Fruit fly (Drosophila melanogaster) whole organism, prepupa: ENCODE results near the gene CG1738.
A peak's percentile ranks its signal among the peaks of the same experiment; 100 is the strongest.

Experiments
- Blimp-1 ChIP-seq: fragments of 200-800 bp; sonication (Bioruptor generic); optimal IDR thresholded peaks from 3 replicates; lab custom pipeline; 2017; ENCODE audit warnings: missing biosample characterization, missing genetic modification characterization, mild to moderate bottlenecking, moderate library complexity, missing genetic modification reagents
- CG10631 ChIP-seq: fragments of 200-800 bp; sonication (Bioruptor generic); optimal IDR thresholded peaks from 2 replicates; lab custom pipeline; 2016; ENCODE audit warnings: missing biosample characterization, missing genetic modification characterization
- CG10669 ChIP-seq: fragments of 200-800 bp; sonication (Bioruptor generic); optimal IDR thresholded peaks from 3 replicates; lab custom pipeline; 2018; ENCODE audit warnings: missing biosample characterization, mild to moderate bottlenecking, missing genetic modification characterization, moderate library complexity
- CG11294 ChIP-seq: fragments of 200-800 bp; sonication (Bioruptor generic); IDR thresholded peaks from 2 replicates; pipeline ENCODE4 v1.3.6; 2022; ENCODE audit warnings: missing biosample characterization, missing genetic modification characterization
- CG11762 ChIP-seq: fragments of 200-800 bp; sonication (Bioruptor generic); optimal IDR thresholded peaks from 3 replicates; lab custom pipeline; 2016; ENCODE audit warnings: missing biosample characterization, missing genetic modification characterization; ENCODE audit not compliant: insufficient read depth
- CG11902 ChIP-seq: fragments of 200-800 bp; sonication (Bioruptor generic); optimal IDR thresholded peaks from 3 replicates; lab custom pipeline; 2016; ENCODE audit warnings: missing biosample characterization, missing genetic modification characterization
- CG15336 ChIP-seq: fragments of 200-800 bp; sonication (Bioruptor generic); IDR thresholded peaks from 2 replicates; pipeline ENCODE4 v1.3.6; 2022; ENCODE audit warnings: missing biosample characterization, missing genetic modification characterization
- CG16779 ChIP-seq: fragments of 200-800 bp; sonication (Bioruptor generic); optimal IDR thresholded peaks from 3 replicates; lab custom pipeline; 2017; ENCODE audit warnings: missing biosample characterization, mild to moderate bottlenecking, missing genetic modification characterization
- CG32006 ChIP-seq: fragments of 200-800 bp; sonication (Bioruptor generic); optimal IDR thresholded peaks from 3 replicates; lab custom pipeline; 2017; ENCODE audit warnings: missing biosample characterization, mild to moderate bottlenecking, missing genetic modification characterization
- CG34406 ChIP-seq: fragments of 200-800 bp; sonication (Bioruptor generic); optimal IDR thresholded peaks from 3 replicates; lab custom pipeline; 2016; ENCODE audit warnings: missing biosample characterization, missing genetic modification characterization
- CG3919 ChIP-seq: fragments of 200-800 bp; sonication (Bioruptor generic); optimal IDR thresholded peaks from 3 replicates; lab custom pipeline; 2016; ENCODE audit warnings: missing biosample characterization, missing genetic modification characterization
- CG4318 ChIP-seq: fragments of 200-800 bp; sonication (Bioruptor generic); optimal IDR thresholded peaks from 3 replicates; lab custom pipeline; 2017; ENCODE audit warnings: missing biosample characterization, mild to moderate bottlenecking, missing genetic modification characterization
- CG6163 ChIP-seq: fragments of 200-800 bp; sonication (Bioruptor generic); IDR thresholded peaks from 3 replicates; pipeline ENCODE4 v1.3.6; 2022; ENCODE audit warnings: missing biosample characterization, missing genetic modification characterization
- CG6276 ChIP-seq: fragments of 200-800 bp; sonication (Bioruptor generic); optimal IDR thresholded peaks from 2 replicates; lab custom pipeline; 2017; ENCODE audit warnings: missing biosample characterization, mild to moderate bottlenecking, missing genetic modification characterization
- CG6792 ChIP-seq: fragments of 200-800 bp; sonication (Bioruptor generic); optimal IDR thresholded peaks from 3 replicates; lab custom pipeline; 2016; ENCODE audit warnings: missing biosample characterization, missing genetic modification characterization
- CG7368 ChIP-seq: fragments of 200-800 bp; sonication (Bioruptor generic); optimal IDR thresholded peaks from 3 replicates; lab custom pipeline; 2016; ENCODE audit warnings: missing biosample characterization, missing genetic modification characterization
- CG8119 ChIP-seq: fragments of 200-800 bp; sonication (Bioruptor generic); IDR thresholded peaks from 3 replicates; pipeline ENCODE4 v1.3.6; 2022; ENCODE audit warnings: missing biosample characterization, missing genetic modification characterization
- CG8632 ChIP-seq: fragments of 200-800 bp; sonication (Bioruptor generic); optimal IDR thresholded peaks from 3 replicates; lab custom pipeline; 2016; ENCODE audit warnings: missing biosample characterization, missing genetic modification characterization
- CG9139 ChIP-seq: fragments of 200-800 bp; sonication (Bioruptor generic); optimal IDR thresholded peaks from 3 replicates; lab custom pipeline; 2017; ENCODE audit warnings: missing biosample characterization, mild to moderate bottlenecking, missing genetic modification characterization
- Eip75B ChIP-seq: fragments of 200-800 bp; sonication (Bioruptor generic); optimal IDR thresholded peaks from 3 replicates; lab custom pipeline; 2016; ENCODE audit warnings: missing biosample characterization, missing genetic modification characterization
- Eip78C ChIP-seq: fragments of 200-800 bp; sonication (Bioruptor generic); peaks from one replicate; lab custom pipeline; 2016; ENCODE audit warnings: missing biosample characterization, missing genetic modification characterization
- Eip93F ChIP-seq: fragments of 200-800 bp; sonication (Bioruptor generic); optimal IDR thresholded peaks from 2 replicates; lab custom pipeline; 2016; ENCODE audit warnings: missing biosample characterization, mild to moderate bottlenecking, missing genetic modification characterization
- Ets21C ChIP-seq: fragments of 200-800 bp; sonication (Bioruptor generic); optimal IDR thresholded peaks from 3 replicates; lab custom pipeline; 2016; ENCODE audit warnings: missing biosample characterization, missing genetic modification characterization
- Ets96B ChIP-seq: fragments of 200-800 bp; optimal IDR thresholded peaks from 2 replicates; lab custom pipeline; 2019; ENCODE audit warnings: missing biosample characterization, mild to moderate bottlenecking, missing genetic modification characterization, moderate library complexity
- Gug ChIP-seq: fragments of 200-800 bp; sonication (Bioruptor generic); IDR thresholded peaks from 2 replicates; pipeline ENCODE4 v1.3.6; 2022; ENCODE audit warnings: missing biosample characterization, missing genetic modification characterization
- Hr38 ChIP-seq: sonication (Bioruptor generic); optimal IDR thresholded peaks from 2 replicates; lab custom pipeline; 2016; ENCODE audit warnings: missing biosample characterization, missing genetic modification characterization
- Hr39 ChIP-seq: fragments of 200-800 bp; sonication (Bioruptor generic); optimal IDR thresholded peaks from 2 replicates; lab custom pipeline; 2016; ENCODE audit warnings: missing biosample characterization, missing genetic modification characterization
- Hr4 ChIP-seq: fragments of 200-800 bp; sonication (Bioruptor generic); optimal IDR thresholded peaks from 3 replicates; lab custom pipeline; 2016; ENCODE audit warnings: missing biosample characterization, missing genetic modification characterization
- Lpt ChIP-seq: fragments of 200-800 bp; sonication (Bioruptor generic); optimal IDR thresholded peaks from 3 replicates; lab custom pipeline; 2016; ENCODE audit warnings: missing biosample characterization, missing genetic modification characterization
- Met ChIP-seq: fragments of 200-800 bp; sonication (Bioruptor generic); optimal IDR thresholded peaks from 3 replicates; lab custom pipeline; 2016; ENCODE audit warnings: missing biosample characterization, missing genetic modification characterization
- Smox ChIP-seq: fragments of 200-800 bp; sonication (Bioruptor generic); optimal IDR thresholded peaks from 3 replicates; lab custom pipeline; 2016; ENCODE audit warnings: missing biosample characterization, missing genetic modification characterization
- Sox102F ChIP-seq: fragments of 200-800 bp; sonication (Bioruptor generic); optimal IDR thresholded peaks from 2 replicates; lab custom pipeline; 2016; ENCODE audit warnings: missing biosample characterization, mild to moderate bottlenecking, missing genetic modification characterization
- Sox14 ChIP-seq: fragments of 200-800 bp; sonication (Bioruptor generic); optimal IDR thresholded peaks from 3 replicates; lab custom pipeline; 2016; ENCODE audit warnings: missing biosample characterization, missing genetic modification characterization
- achi ChIP-seq: fragments of 200-800 bp; sonication (Bioruptor generic); optimal IDR thresholded peaks from 3 replicates; lab custom pipeline; 2016; ENCODE audit warnings: missing biosample characterization, missing genetic modification characterization
- acj6 ChIP-seq: fragments of 200-800 bp; sonication (Bioruptor generic); optimal IDR thresholded peaks from 3 replicates; lab custom pipeline; 2016; ENCODE audit warnings: missing biosample characterization, missing genetic modification characterization
- dac ChIP-seq: fragments of 200-800 bp; sonication (Bioruptor generic); optimal IDR thresholded peaks from 2 replicates; lab custom pipeline; 2017; ENCODE audit warnings: missing biosample characterization, mild to moderate bottlenecking, missing genetic modification characterization
- dsx ChIP-seq: fragments of 200-800 bp; optimal IDR thresholded peaks from 3 replicates; lab custom pipeline; 2019; ENCODE audit warnings: missing biosample characterization, mild to moderate bottlenecking, missing genetic modification characterization, moderate library complexity; ENCODE audit not compliant: poor library complexity, severe bottlenecking
- eg ChIP-seq: fragments of 200-800 bp; sonication (Bioruptor generic); IDR thresholded peaks from 3 replicates; pipeline ENCODE4 v1.3.6; 2022; ENCODE audit warnings: missing biosample characterization, missing genetic modification characterization
- esn ChIP-seq: fragments of 200-800 bp; sonication (Bioruptor generic); optimal IDR thresholded peaks from 2 replicates; lab custom pipeline; 2016; ENCODE audit warnings: missing biosample characterization, mild to moderate bottlenecking, missing genetic modification characterization, moderate library complexity
- fd59A ChIP-seq: fragments of 200-800 bp; sonication (Bioruptor generic); optimal IDR thresholded peaks from 2 replicates; lab custom pipeline; 2017; ENCODE audit warnings: missing biosample characterization, mild to moderate bottlenecking, missing genetic modification characterization, missing genetic modification reagents
- fd85E ChIP-seq: fragments of 200-800 bp; sonication (Bioruptor generic); optimal IDR thresholded peaks from 3 replicates; lab custom pipeline; 2016; ENCODE audit warnings: missing biosample characterization, missing genetic modification characterization
- fkh ChIP-seq: fragments of 200-800 bp; sonication (Bioruptor generic); optimal IDR thresholded peaks from 3 replicates; lab custom pipeline; 2017; ENCODE audit warnings: missing biosample characterization, mild to moderate bottlenecking, missing genetic modification characterization, moderate library complexity
- lz ChIP-seq: fragments of 200-800 bp; sonication (Bioruptor generic); optimal IDR thresholded peaks from 3 replicates; lab custom pipeline; 2016; ENCODE audit warnings: missing biosample characterization, missing genetic modification characterization
- net ChIP-seq: fragments of 200-800 bp; sonication (Bioruptor generic); optimal IDR thresholded peaks from 3 replicates; lab custom pipeline; 2016; ENCODE audit warnings: missing biosample characterization, missing genetic modification characterization
- svp ChIP-seq: fragments of 200-800 bp; sonication (Bioruptor generic); peaks from one replicate; lab custom pipeline; 2016; ENCODE audit warnings: missing biosample characterization, missing genetic modification characterization
- topi ChIP-seq: fragments of 200-800 bp; sonication (Bioruptor generic); optimal IDR thresholded peaks from 3 replicates; lab custom pipeline; 2016; ENCODE audit warnings: missing biosample characterization, missing genetic modification characterization
- vri ChIP-seq: fragments of 200-800 bp; sonication (Bioruptor generic); optimal IDR thresholded peaks from 3 replicates; lab custom pipeline; 2016; ENCODE audit warnings: missing biosample characterization, mild to moderate bottlenecking, missing genetic modification characterization

The CG1738 gene

DNA sequence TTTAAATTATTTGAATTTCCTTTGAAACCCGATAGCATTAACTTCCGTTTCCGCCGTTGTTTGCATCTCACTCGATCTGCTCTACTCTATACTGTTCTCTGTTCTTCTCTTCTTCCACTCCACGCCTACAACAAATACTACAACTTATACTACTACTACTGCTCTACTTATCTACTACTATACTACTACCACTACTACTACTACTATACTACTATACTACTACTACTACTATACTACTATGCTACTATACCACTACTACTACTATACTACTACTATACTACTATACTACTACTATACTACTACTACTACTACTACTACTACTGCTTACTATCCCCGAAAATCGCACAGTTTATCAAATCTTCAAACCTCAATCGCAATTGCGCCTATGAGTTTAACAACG lies 33.7 kb downstream of the CG1738 start:
- TF ChIP-seq Smox (GFP tag; lab: Kevin White, UChicago) (no peak), CG11294 (GFP tag; lab: Robert Waterston, UW) (no peak), CG8119 (GFP tag; lab: Robert Waterston, UW) (no peak), CG6163 (GFP tag; lab: Robert Waterston, UW) (no peak), CG16779 (tag; lab: Kevin White, UChicago) (no peak), CG7368 (no peak), fkh (no peak), Ets21C (GFP tag; lab: Kevin White, UChicago) (no peak), CG3919 (GFP tag; lab: Kevin White, UChicago) (no peak), CG10631 (GFP tag; lab: Kevin White, UChicago) (no peak), svp (no peak), Ets96B (tag; lab: Kevin White, UChicago) (no peak)

DNA sequence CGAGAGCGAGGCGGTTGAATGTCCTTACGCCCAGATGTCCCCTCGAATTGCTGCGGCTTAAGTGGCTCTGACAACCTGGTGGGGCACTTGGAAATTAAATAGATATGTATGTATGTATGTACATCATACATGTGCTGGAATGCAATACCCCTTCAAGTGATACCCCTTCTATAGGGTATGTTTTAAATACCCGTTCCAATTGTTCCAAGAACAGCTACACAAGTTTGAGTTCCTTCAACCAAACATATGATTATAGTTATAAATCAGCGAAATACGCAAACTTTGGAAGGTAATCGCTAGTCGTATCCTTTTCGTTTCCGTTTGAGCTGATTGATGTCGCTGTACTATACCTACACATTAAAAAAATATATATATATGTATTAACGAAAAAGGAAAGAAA lies 34.7 kb downstream of the CG1738 start:
- TF ChIP-seq CG10669 (GFP tag; lab: Kevin White, UChicago) (peak; percentile 24), acj6 (GFP tag; lab: Kevin White, UChicago) (peak; percentile 5), Gug (GFP tag; lab: Robert Waterston, UW) (no peak), Ets96B (tag; lab: Kevin White, UChicago) (peak; percentile 10), CG10631 (GFP tag; lab: Kevin White, UChicago) (peak; percentile 5), svp (peak; percentile 59), CG32006 (GFP tag; lab: Kevin White, UChicago) (no peak)

DNA sequence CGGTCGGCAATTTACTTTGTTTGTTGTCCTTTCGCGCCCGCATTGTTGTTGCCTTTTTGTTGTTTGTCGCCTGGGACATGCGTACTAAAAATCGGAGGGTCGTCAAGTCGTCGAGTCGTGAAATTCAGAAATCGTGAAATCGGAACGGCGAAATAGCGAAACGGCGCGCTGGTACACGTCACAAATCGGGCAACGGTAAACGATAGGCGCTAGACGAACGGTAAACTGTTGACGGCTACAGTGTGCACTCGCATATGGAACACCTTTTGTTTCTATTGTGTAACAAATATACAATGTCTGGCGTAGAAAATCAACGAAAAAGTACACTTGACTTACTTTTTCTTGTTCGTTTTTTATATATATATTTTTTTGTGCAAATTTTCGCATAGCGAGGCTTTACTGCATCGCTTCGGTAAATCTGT lies 35.2 kb downstream of the CG1738 start:
- TF ChIP-seq CG8632 (GFP tag; lab: Kevin White, UChicago): no peak
- TF ChIP-seq Eip93F (GFP tag; lab: Kevin White, UChicago): no peak
- peak; percentile 24 for TF ChIP-seq achi (GFP tag; lab: Kevin White, UChicago)
- peak; percentile 85 for TF ChIP-seq Eip78C (GFP tag; lab: Kevin White, UChicago)
- TF ChIP-seq topi (GFP tag; lab: Kevin White, UChicago): peak; percentile 39
- no peak for TF ChIP-seq fd85E (GFP tag; lab: Kevin White, UChicago)
- TF ChIP-seq CG11762 (GFP tag; lab: Kevin White, UChicago): no peak
- peak; percentile 27 for TF ChIP-seq Sox102F (GFP tag; lab: Kevin White, UChicago)
- peak; percentile 63; the same call in 2 of the 3 replicates for TF ChIP-seq eg (GFP tag; lab: Robert Waterston, UW)
- peak; percentile 40 for TF ChIP-seq acj6 (GFP tag; lab: Kevin White, UChicago)
- no peak for TF ChIP-seq vri
- TF ChIP-seq CG15336 (GFP tag; lab: Robert Waterston, UW): peak; percentile 64
- TF ChIP-seq fd59A: peak; percentile 13
- peak; percentile 24 for TF ChIP-seq net (GFP tag; lab: Kevin White, UChicago)
- TF ChIP-seq CG9139 (GFP tag; lab: Kevin White, UChicago): no peak
- TF ChIP-seq Hr4 (GFP tag; lab: Kevin White, UChicago): peak; percentile 42
- TF ChIP-seq CG4318 (GFP tag; lab: Kevin White, UChicago): peak; percentile 33
- peak; percentile 28 for TF ChIP-seq CG10631 (GFP tag; lab: Kevin White, UChicago)
- TF ChIP-seq lz (GFP tag; lab: Kevin White, UChicago): peak; percentile 17
- TF ChIP-seq CG7368: no peak
- TF ChIP-seq Met (GFP tag; lab: Kevin White, UChicago): peak; percentile 32
- TF ChIP-seq CG8119 (GFP tag; lab: Robert Waterston, UW): peak; percentile 36; the same call in 2 of the 3 replicates
- TF ChIP-seq Eip75B (GFP tag; lab: Kevin White, UChicago): peak; percentile 50
- TF ChIP-seq esn: peak; percentile 38
- peak; percentile 44 for TF ChIP-seq CG10669 (GFP tag; lab: Kevin White, UChicago)
- TF ChIP-seq Smox (GFP tag; lab: Kevin White, UChicago): peak; percentile 22
- peak; percentile 3 for TF ChIP-seq dac (GFP tag; lab: Kevin White, UChicago)
- peak; percentile 49; the same call in 1 of the 2 replicates for TF ChIP-seq CG11294 (GFP tag; lab: Robert Waterston, UW)
- peak; percentile 68 for TF ChIP-seq CG6163 (GFP tag; lab: Robert Waterston, UW)
- no peak for TF ChIP-seq Hr38 (GFP tag; lab: Kevin White, UChicago)
- TF ChIP-seq dsx (GFP tag; lab: Kevin White, UChicago): peak; percentile 18
- no peak for TF ChIP-seq Lpt (GFP tag; lab: Kevin White, UChicago)
- TF ChIP-seq Hr39: peak; percentile 19
- TF ChIP-seq Sox14 (GFP tag; lab: Kevin White, UChicago): peak; percentile 6
- TF ChIP-seq CG34406 (GFP tag; lab: Kevin White, UChicago): peak; percentile 3
- TF ChIP-seq CG6276: no peak
- TF ChIP-seq Blimp-1: no peak
- TF ChIP-seq CG16779 (tag; lab: Kevin White, UChicago): no peak
- peak; percentile 20 for TF ChIP-seq CG6792 (GFP tag; lab: Kevin White, UChicago)
- peak; percentile 8 for TF ChIP-seq CG11902
